Fruit fly (Drosophila melanogaster) whole organism, embryonic: ENCODE data around the gene Ser12.

ENCODE experiments used
- Asciz ChIP-seq: fragments of 200-800 bp; sonication (Bioruptor generic); optimal IDR thresholded peaks from 2 replicates; lab custom pipeline; 2017; ENCODE audit warnings: missing biosample characterization, mild to moderate bottlenecking, missing genetic modification characterization, missing genetic modification reagents
- CG15514 ChIP-seq: fragments of 200-800 bp; sonication (Bioruptor generic); optimal IDR thresholded peaks from 3 replicates; lab custom pipeline; 2017; ENCODE audit warnings: missing biosample characterization, missing genetic modification characterization, mild to moderate bottlenecking, moderate library complexity, missing genetic modification reagents
- CG1832 ChIP-seq: fragments of 200-800 bp; sonication (Bioruptor generic); optimal IDR thresholded peaks from 2 replicates; lab custom pipeline; 2017; ENCODE audit warnings: missing biosample characterization, mild to moderate bottlenecking, missing genetic modification characterization, inconsistent platforms
- CG2678 ChIP-seq: fragments of 200-800 bp; sonication (Bioruptor generic); optimal IDR thresholded peaks from 3 replicates; lab custom pipeline; 2019; ENCODE audit warnings: missing biosample characterization, mild to moderate bottlenecking, missing genetic modification characterization, moderate library complexity
- CG2889 ChIP-seq: fragments of 200-800 bp; sonication (Bioruptor generic); IDR thresholded peaks from 3 replicates; pipeline ENCODE4 v1.3.6; 2022; ENCODE audit warnings: missing biosample characterization, missing genetic modification characterization
- CG30020 ChIP-seq: fragments of 200-800 bp; optimal IDR thresholded peaks from 2 replicates; lab custom pipeline; 2019; ENCODE audit warnings: missing biosample characterization, mild to moderate bottlenecking, missing genetic modification characterization, moderate library complexity
- CG32767 ChIP-seq: fragments of 200-800 bp; sonication (Bioruptor generic); IDR thresholded peaks from 2 replicates; pipeline ENCODE4 v1.3.6; 2022; ENCODE audit warnings: missing biosample characterization, missing genetic modification characterization
- CG3847 ChIP-seq: fragments of 200-800 bp; sonication (Bioruptor generic); IDR thresholded peaks from 2 replicates; pipeline ENCODE4 v1.3.6; 2022; ENCODE audit warnings: missing biosample characterization, missing genetic modification characterization
- CG4328 ChIP-seq: fragments of 200-800 bp; sonication (Bioruptor generic); optimal IDR thresholded peaks from 3 replicates; lab custom pipeline; 2017; ENCODE audit warnings: missing biosample characterization, missing genetic modification reagents, missing genetic modification characterization
- CG5180 ChIP-seq: fragments of 200-800 bp; sonication (Bioruptor generic); optimal IDR thresholded peaks from 3 replicates; lab custom pipeline; 2017; ENCODE audit warnings: missing biosample characterization, missing genetic modification characterization, mild to moderate bottlenecking, moderate library complexity, missing genetic modification reagents
- CG6175 ChIP-seq: fragments of 200-800 bp; sonication (Bioruptor generic); IDR thresholded peaks from 3 replicates; pipeline ENCODE4 v1.3.6; 2022; ENCODE audit warnings: missing biosample characterization, missing genetic modification characterization
- CG7786 ChIP-seq: fragments of 200-800 bp; sonication (Bioruptor generic); optimal IDR thresholded peaks from 2 replicates; lab custom pipeline; 2016; ENCODE audit warnings: missing biosample characterization, missing genetic modification characterization
- CG8388 ChIP-seq: fragments of 200-800 bp; sonication (Bioruptor generic); optimal IDR thresholded peaks from 2 replicates; lab custom pipeline; 2019; ENCODE audit warnings: missing biosample characterization, mild to moderate bottlenecking, missing genetic modification characterization, moderate library complexity
- CG8478 ChIP-seq: fragments of >200 bp; optimal IDR thresholded peaks from 2 replicates; lab custom pipeline; 2018
- CG8944 ChIP-seq: fragments of 200-800 bp; sonication (Bioruptor generic); optimal IDR thresholded peaks from 3 replicates; lab custom pipeline; 2016; ENCODE audit warnings: missing biosample characterization, missing genetic modification characterization
- Dref ChIP-seq: fragments of 200-800 bp; sonication (Bioruptor generic); IDR thresholded peaks from 2 replicates; pipeline ENCODE4 v1.3.6; 2022; ENCODE audit warnings: missing biosample characterization, missing genetic modification characterization
- E2f1 ChIP-seq: fragments of 200-800 bp; sonication (Bioruptor generic); IDR thresholded peaks from 2 replicates; pipeline ENCODE4 v1.3.6; 2022; ENCODE audit warnings: missing biosample characterization, missing genetic modification characterization
- Elba2 ChIP-seq: fragments of 200-800 bp; sonication (Bioruptor generic); optimal IDR thresholded peaks from 3 replicates; lab custom pipeline; 2016; ENCODE audit warnings: missing biosample characterization, missing genetic modification characterization
- Hsf ChIP-seq: fragments of 200-800 bp; sonication (Bioruptor generic); optimal IDR thresholded peaks from 3 replicates; lab custom pipeline; 2016; ENCODE audit warnings: missing biosample characterization, missing genetic modification characterization
- Lhr ChIP-seq: fragments of 200-800 bp; sonication (Bioruptor generic); optimal IDR thresholded peaks from 3 replicates; lab custom pipeline; 2017; ENCODE audit warnings: mild to moderate bottlenecking, missing biosample characterization, missing genetic modification reagents, missing genetic modification characterization
- MBD-R2 ChIP-seq: fragments of 200-800 bp; sonication (Bioruptor generic); IDR thresholded peaks from 2 replicates; pipeline ENCODE4 v1.3.6; 2022; ENCODE audit warnings: missing biosample characterization, missing genetic modification characterization
- Mad ChIP-seq: fragments of 200-800 bp; sonication (Bioruptor generic); optimal IDR thresholded peaks from 2 replicates; lab custom pipeline; 2016; ENCODE audit warnings: missing biosample characterization, missing genetic modification characterization
- Max ChIP-seq: fragments of 200-800 bp; sonication (Bioruptor generic); optimal IDR thresholded peaks from 2 replicates; lab custom pipeline; 2016; ENCODE audit warnings: missing biosample characterization, mild to moderate bottlenecking, missing genetic modification characterization
- NK7.1 ChIP-seq: fragments of 200-800 bp; sonication (Bioruptor generic); optimal IDR thresholded peaks from 3 replicates; lab custom pipeline; 2016; ENCODE audit warnings: missing biosample characterization, missing genetic modification characterization
- Nf-YB ChIP-seq: fragments of 200-800 bp; sonication (Bioruptor generic); optimal IDR thresholded peaks from 3 replicates; lab custom pipeline; 2019; ENCODE audit warnings: missing biosample characterization, mild to moderate bottlenecking, missing genetic modification characterization, moderate library complexity
- Sox102F ChIP-seq: fragments of 200-800 bp; sonication (Bioruptor generic); optimal IDR thresholded peaks from 2 replicates; lab custom pipeline; 2018; ENCODE audit warnings: missing biosample characterization, mild to moderate bottlenecking, missing genetic modification characterization, moderate library complexity
- TFAM ChIP-seq: fragments of 200-800 bp; sonication (Bioruptor generic); optimal IDR thresholded peaks from 2 replicates; lab custom pipeline; 2017; ENCODE audit warnings: missing biosample characterization, missing genetic modification characterization, inconsistent platforms
- Usf ChIP-seq: fragments of 200-800 bp; sonication (Bioruptor generic); optimal IDR thresholded peaks from 2 replicates; lab custom pipeline; 2017; ENCODE audit warnings: missing genotype, missing biosample characterization, missing genetic modification characterization
- ase ChIP-seq: fragments of 200-800 bp; sonication (Bioruptor generic); IDR thresholded peaks from 3 replicates; pipeline ENCODE4 v1.3.6; 2022; ENCODE audit warnings: missing biosample characterization, missing genetic modification characterization
- crol ChIP-seq: fragments of 200-800 bp; sonication (Bioruptor generic); IDR thresholded peaks from 2 replicates; pipeline ENCODE4 v1.3.6; 2022; ENCODE audit warnings: missing biosample characterization, missing genetic modification characterization
- dmrt99B ChIP-seq: fragments of 200-800 bp; sonication (Bioruptor generic); optimal IDR thresholded peaks from 2 replicates; lab custom pipeline; 2018; ENCODE audit warnings: missing biosample characterization, mild to moderate bottlenecking, missing genetic modification characterization, moderate library complexity
- dpn ChIP-seq, 2 experiments: fragments of 200-800 bp; sonication (Bioruptor generic); optimal IDR thresholded peaks; 3 replicates each; lab custom pipeline; 2016; ENCODE audit warnings: missing biosample characterization in 2 of 2, missing genetic modification characterization in 2 of 2
- dysf ChIP-seq: fragments of 200-800 bp; sonication (Bioruptor generic); IDR thresholded peaks from 3 replicates; pipeline ENCODE4 v1.3.6; 2022; ENCODE audit warnings: missing biosample characterization, missing genetic modification characterization
- ems ChIP-seq: fragments of 200-800 bp; sonication (Bioruptor generic); optimal IDR thresholded peaks from 3 replicates; lab custom pipeline; 2016; ENCODE audit warnings: missing biosample characterization, missing genetic modification characterization
- gcm2 ChIP-seq: fragments of 200-800 bp; sonication (Bioruptor generic); optimal IDR thresholded peaks from 2 replicates; lab custom pipeline; 2016; ENCODE audit warnings: missing biosample characterization, missing genetic modification characterization
- gem ChIP-seq: fragments of 200-800 bp; sonication (Bioruptor generic); optimal IDR thresholded peaks from 2 replicates; lab custom pipeline; 2019; ENCODE audit warnings: missing biosample characterization, mild to moderate bottlenecking, missing genetic modification characterization, moderate library complexity
- hb ChIP-seq: fragments of 200-800 bp; sonication (Bioruptor generic); IDR thresholded peaks from 3 replicates; pipeline ENCODE4 v1.3.6; 2022; ENCODE audit warnings: missing biosample characterization, missing genetic modification characterization; ENCODE audit not compliant: partially characterized antibody
- jigr1 ChIP-seq: fragments of 200-800 bp; sonication (Bioruptor generic); IDR thresholded peaks from 3 replicates; pipeline ENCODE4 v1.3.6; 2022; ENCODE audit warnings: missing biosample characterization, missing genetic modification characterization
- jumu ChIP-seq: fragments of 200-800 bp; sonication (Bioruptor generic); optimal IDR thresholded peaks from 3 replicates; lab custom pipeline; 2016; ENCODE audit warnings: missing biosample characterization, missing genetic modification characterization
- kah ChIP-seq: fragments of 200-800 bp; sonication (Bioruptor generic); optimal IDR thresholded peaks from 2 replicates; lab custom pipeline; 2018; ENCODE audit warnings: missing biosample characterization, mild to moderate bottlenecking, missing genetic modification characterization
- kni ChIP-seq: fragments of 200-800 bp; sonication (Bioruptor generic); optimal IDR thresholded peaks from 3 replicates; lab custom pipeline; 2017; ENCODE audit warnings: mild to moderate bottlenecking, missing biosample characterization, missing genetic modification reagents, missing genetic modification characterization
- lilli ChIP-seq: fragments of 200-800 bp; sonication (Bioruptor generic); optimal IDR thresholded peaks from 3 replicates; lab custom pipeline; 2016; ENCODE audit warnings: missing biosample characterization, missing genetic modification characterization
- oc ChIP-seq: fragments of 200-800 bp; sonication (Bioruptor generic); optimal IDR thresholded peaks from 2 replicates; lab custom pipeline; 2018; ENCODE audit warnings: missing biosample characterization, mild to moderate bottlenecking, missing genetic modification characterization, moderate library complexity
- sc ChIP-seq, 3 experiments: fragments of >200 bp in 2 of 3; fragments of 200-800 bp in 1 of 3; sonication (Bioruptor generic) in 1 of 3; optimal IDR thresholded peaks; 2 replicates in 2 of 3; 3 replicates in 1 of 3; lab custom pipeline; 2017; ENCODE audit warnings: mild to moderate bottlenecking in 1 of 3, missing biosample characterization in 1 of 3, missing genetic modification characterization in 1 of 3, missing genetic modification reagents in 1 of 3
- schlank ChIP-seq: fragments of 200-800 bp; sonication (Bioruptor generic); optimal IDR thresholded peaks from 2 replicates; lab custom pipeline; 2018; ENCODE audit warnings: missing biosample characterization, mild to moderate bottlenecking, missing genetic modification characterization
- sens-2 ChIP-seq: fragments of 200-800 bp; sonication (Bioruptor generic); IDR thresholded peaks from 2 replicates; pipeline ENCODE4 v1.3.6; 2022; ENCODE audit warnings: missing biosample characterization, missing genetic modification characterization
- tap ChIP-seq: fragments of 200-800 bp; optimal IDR thresholded peaks from 3 replicates; lab custom pipeline; 2019; ENCODE audit warnings: missing biosample characterization, mild to moderate bottlenecking, missing genetic modification characterization, moderate library complexity
- tll ChIP-seq, 2 experiments: fragments of 200-800 bp in 1 of 2; fragments of >200 bp in 1 of 2; sonication (Bioruptor generic) in 1 of 2; optimal IDR thresholded peaks; 2 replicates each; lab custom pipeline; 2017 to 2019; ENCODE audit warnings: missing biosample characterization in 2 of 2, missing genetic modification characterization in 2 of 2, mild to moderate bottlenecking in 1 of 2, moderate library complexity in 1 of 2
- twi ChIP-seq: fragments of 200-800 bp; optimal IDR thresholded peaks from 2 replicates; lab custom pipeline; 2019; ENCODE audit warnings: missing biosample characterization, mild to moderate bottlenecking, missing genetic modification characterization, moderate library complexity
- zfh2 ChIP-seq: fragments of 200-800 bp; sonication (Bioruptor generic); optimal IDR thresholded peaks from 2 replicates; lab custom pipeline; 2016; ENCODE audit warnings: missing biosample characterization, missing genetic modification characterization

Gene Ser12

dm6 chr2L:2201107-2201561, 49.9 kb downstream of the Ser12 start (continued):
- TF ChIP-seq CG8944: peak; percentile 60
- TF ChIP-seq Asciz (GFP tag; lab: Kevin White, UChicago): peak; percentile 95
- peak; percentile 95 for TF ChIP-seq crol (GFP tag; lab: Robert Waterston, UW)
- TF ChIP-seq Elba2 (GFP tag; lab: Kevin White, UChicago): no peak
- TF ChIP-seq Hsf (GFP tag; lab: Kevin White, UChicago): peak; percentile 85
- TF ChIP-seq oc (tag; lab: Kevin White, UChicago): peak; percentile 88
- peak; percentile 60 for TF ChIP-seq jumu (GFP tag; lab: Kevin White, UChicago)
- TF ChIP-seq tap (tag; lab: Kevin White, UChicago): peak; percentile 85
- peak; percentile 66; the same call in 2 of the 3 replicates for TF ChIP-seq ase (GFP tag; lab: Robert Waterston, UW)
- TF ChIP-seq lilli: peak; percentile 54
- no peak for TF ChIP-seq CG1832
- TF ChIP-seq ems (GFP tag; lab: Kevin White, UChicago): peak; percentile 51
- peak; percentile 21 for TF ChIP-seq kah (GFP tag; lab: Kevin White, UChicago)
- peak; percentile 61 for TF ChIP-seq CG30020 (tag; lab: Kevin White, UChicago)
- no peak for TF ChIP-seq sens-2 (GFP tag; lab: Robert Waterston, UW)
- no peak for TF ChIP-seq CG5180 (GFP tag; lab: Kevin White, UChicago)
- peak; percentile 73 for TF ChIP-seq E2f1
- peak; percentile 58; the same call in 1 of the 3 replicates for TF ChIP-seq dysf
- TF ChIP-seq dpn (GFP tag; optimal IDR thresholded peaks at IDR 0.05; lab: Kevin White, UChicago): peak; percentile 38 to 78
- peak; percentile 67 for TF ChIP-seq TFAM
- TF ChIP-seq Usf (GFP tag; lab: Kevin White, UChicago): peak; percentile 67
- peak; percentile 88 for TF ChIP-seq CG2678 (tag; lab: Kevin White, UChicago)
- peak; percentile 42 for TF ChIP-seq Mad (GFP tag; lab: Kevin White, UChicago)
- TF ChIP-seq Max (GFP tag; lab: Kevin White, UChicago): peak; percentile 81
- peak; percentile 44 for TF ChIP-seq CG3847 (GFP tag; lab: Robert Waterston, UW)
- peak; percentile 66 for TF ChIP-seq Nf-YB
- TF ChIP-seq Sox102F (GFP tag; lab: Kevin White, UChicago): peak; percentile 86
- no peak for TF ChIP-seq CG8478 (lab: Kevin White, UChicago)
- peak; percentile 79 for TF ChIP-seq twi (tag; lab: Kevin White, UChicago)
- no peak for TF ChIP-seq Dref (GFP tag; lab: Robert Waterston, UW)
- peak; percentile 59 for TF ChIP-seq CG7786 (GFP tag; lab: Kevin White, UChicago)
- peak; percentile 22 for TF ChIP-seq CG15514 (GFP tag; lab: Kevin White, UChicago)
- peak; percentile 54 for TF ChIP-seq kni (GFP tag; lab: Kevin White, UChicago)
- no peak for TF ChIP-seq schlank (tag; lab: Kevin White, UChicago)
- TF ChIP-seq CG32767 (GFP tag; lab: Robert Waterston, UW): peak; percentile 55; the same call in 1 of the 2 replicates
- no peak for TF ChIP-seq zfh2 (GFP tag; lab: Kevin White, UChicago)
- TF ChIP-seq CG6175 (GFP tag; lab: Robert Waterston, UW): no peak
- peak; percentile 28 for TF ChIP-seq NK7.1
- TF ChIP-seq tll (GFP tag; optimal IDR thresholded peaks at IDR 0.05; lab: Kevin White, UChicago): peak in 1 of 2 experiments; percentile 5
- no peak for TF ChIP-seq sc (optimal IDR thresholded peaks at IDR 0.05; lab: Kevin White, UChicago)
- peak; percentile 96 for TF ChIP-seq sc (GFP tag; optimal IDR thresholded peaks at IDR 0.05; lab: Kevin White, UChicago)
- no peak for TF ChIP-seq CG2889 (GFP tag; lab: Robert Waterston, UW)
- peak; percentile 2 for TF ChIP-seq gcm2 (GFP tag; lab: Kevin White, UChicago)
- TF ChIP-seq gem (tag; lab: Kevin White, UChicago): peak; percentile 91
- TF ChIP-seq MBD-R2 (GFP tag; lab: Robert Waterston, UW): no peak; the same call in 1 of the 2 replicates
- peak; percentile 86 for TF ChIP-seq Lhr (GFP tag; lab: Kevin White, UChicago)
- TF ChIP-seq CG8388 (GFP tag; lab: Kevin White, UChicago): peak; percentile 90
- TF ChIP-seq dmrt99B: peak; percentile 82
- TF ChIP-seq hb (GFP tag; lab: Robert Waterston, UW): no peak
- TF ChIP-seq jigr1 (GFP tag; lab: Robert Waterston, UW): no peak
- peak; percentile 61 for TF ChIP-seq CG4328 (GFP tag; lab: Kevin White, UChicago)
